Worm (Caenorhabditis elegans): Measurements from ENCODE around the gene glb-28.

The glb-28 gene

DNA sequence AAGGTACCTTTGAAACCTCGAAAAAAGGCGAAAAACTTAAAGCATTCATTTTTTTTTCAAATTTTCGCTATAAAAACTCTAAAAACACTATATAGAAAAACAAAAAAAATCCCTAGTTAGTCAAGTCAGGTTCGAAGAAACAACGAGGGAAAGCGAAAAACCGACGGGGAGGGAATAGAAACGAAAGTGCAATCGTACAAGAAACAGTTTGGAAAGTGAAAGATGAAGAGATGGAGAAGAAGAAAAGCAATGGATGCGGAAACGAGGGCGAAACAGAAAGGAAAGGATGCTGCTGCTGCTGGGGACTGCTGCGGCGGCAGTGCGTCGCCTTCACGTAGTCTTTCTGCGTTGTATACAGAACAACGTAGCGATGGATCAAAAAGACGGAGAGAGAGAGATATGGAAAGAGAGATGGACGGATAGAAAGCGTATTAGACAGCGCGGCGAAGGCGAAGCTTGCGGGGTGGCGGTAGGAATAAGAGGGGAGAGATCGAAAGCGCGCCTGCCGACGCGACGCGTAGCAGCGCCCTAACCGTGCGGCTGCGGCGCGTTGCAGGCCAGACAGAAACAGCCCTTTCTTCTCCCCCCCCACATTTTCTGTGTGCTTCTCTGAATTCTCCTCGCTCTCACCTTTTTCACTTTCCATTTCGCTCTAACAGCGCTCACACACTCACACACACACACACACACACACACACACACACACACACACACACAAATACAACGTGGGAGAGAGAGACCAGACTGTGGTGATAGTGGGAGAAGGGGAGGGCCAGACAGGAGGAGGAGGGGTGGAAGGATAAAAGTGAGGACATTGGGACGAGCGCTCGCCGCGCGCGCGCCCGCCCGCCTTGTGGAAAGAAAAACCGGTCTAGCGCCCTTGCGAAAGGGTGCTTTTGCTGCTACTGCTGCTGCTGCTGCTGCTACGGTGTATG is 42.0 kb downstream of the glb-28 start (continued):
- TF ChIP-seq nhr-102 (tag; optimal IDR thresholded peaks at IDR 0.05) (peak; percentile 89), skn-1 (tag; optimal IDR thresholded peaks at IDR 0.05) (no peak), daf-16 (GFP tag; optimal IDR thresholded peaks at IDR 0.05) (peak in 1 of 2 experiments; percentile 75), daf-16 (tag; optimal IDR thresholded peaks at IDR 0.05) (peak; percentile 78), lin-15B (tag; optimal IDR thresholded peaks at IDR 0.05) (no peak), nhr-25 (tag; optimal IDR thresholded peaks at IDR 0.05; ENCODE audit: borderline replicate concordance, insufficient read depth) (peak; percentile 85), ztf-11 (tag; optimal IDR thresholded peaks at IDR 0.05) (no peak), rbr-2 (tag; optimal IDR thresholded peaks at IDR 0.05) (peak; percentile 75), dve-1 (tag; optimal IDR thresholded peaks at IDR 0.05; ENCODE audit: insufficient read depth) (peak; percentile 95), unc-62 (GFP tag; optimal IDR thresholded peaks at IDR 0.05 in 1 of 2) (peak in 1 of 2 experiments; percentile 99), unc-62 (tag; optimal IDR thresholded peaks at IDR 0.05) (no peak), ceh-44 (GFP tag; IDR thresholded peaks at IDR 0.05) (no peak), nhr-10 (tag; optimal IDR thresholded peaks at IDR 0.05) (peak; percentile 59), snpc-1.2 (GFP tag; IDR thresholded peaks at IDR 0.05) (0 out of 2 replicates have a peak, but pooled peaks have one; percentile 16), cey-2 (tag; optimal IDR thresholded peaks at IDR 0.05; ENCODE audit: borderline replicate concordance, insufficient read depth) (no peak), dpl-1 (GFP tag; optimal IDR thresholded peaks at IDR 0.05) (peak; percentile 35), arid-1 (GFP tag; conservative IDR thresholded peaks at IDR 0.05) (peak; percentile 60), ctbp-1 (GFP tag; IDR thresholded peaks at IDR 0.05) (peak; percentile 83), nhr-77 (tag; optimal IDR thresholded peaks at IDR 0.05) (peak; percentile 87), zfp-3 (GFP tag; conservative IDR thresholded peaks at IDR 0.05) (0 out of 2 replicates have a peak, but pooled peaks have one; percentile 44), mep-1 (tag; optimal IDR thresholded peaks at IDR 0.05) (peak; percentile 95), mdl-1 (tag; optimal IDR thresholded peaks at IDR 0.05) (peak; percentile 52 to 95), hif-1 (tag; optimal IDR thresholded peaks at IDR 0.05) (peak in 1 of 2 experiments; percentile 77), ZK337.2 (GFP tag; IDR thresholded peaks at IDR 0.05) (no peak), mes-2 (tag; optimal IDR thresholded peaks at IDR 0.05; ENCODE audit: poor library complexity, severe bottlenecking) (peak; percentile 70), nhr-11 (tag; optimal IDR thresholded peaks at IDR 0.05) (peak; percentile 87), dmd-6 (GFP tag; IDR thresholded peaks at IDR 0.05) (peak; percentile 82), nhr-41 (GFP tag; IDR thresholded peaks at IDR 0.05) (peak; percentile 71; the same call in 1 of the 2 replicates), nhr-6 (tag; optimal IDR thresholded peaks at IDR 0.05) (peak; percentile 72), zip-2 (tag; optimal IDR thresholded peaks at IDR 0.05) (no peak), F37D6.2 (tag; optimal IDR thresholded peaks at IDR 0.05) (peak; percentile 28), dmd-9 (GFP tag; IDR thresholded peaks at IDR 0.05) (no peak), T26A8.4 (GFP tag; IDR thresholded peaks at IDR 0.05) (peak; percentile 86; the same call in 1 of the 2 replicates), set-16 (GFP tag; IDR thresholded peaks at IDR 0.05) (peak; percentile 99), spr-3 (GFP tag; optimal IDR thresholded peaks at IDR 0.05) (peak; percentile 52), gei-8 (GFP tag; optimal IDR thresholded peaks at IDR 0.05) (peak; percentile 49), daf-19 (GFP tag; conservative IDR thresholded peaks at IDR 0.05) (no peak), Y5F2A.4 (GFP tag; optimal IDR thresholded peaks at IDR 0.05) (peak; percentile 48), Y75B8A.6 (GFP tag; IDR thresholded peaks at IDR 0.05) (no peak), nhr-237 (tag; optimal IDR thresholded peaks at IDR 0.05) (peak; percentile 17), hlh-30 (tag; optimal IDR thresholded peaks at IDR 0.05; ENCODE audit: insufficient read depth) (peak; percentile 90), nhr-76 (tag; optimal IDR thresholded peaks at IDR 0.05) (no peak)
